Worm (Caenorhabditis elegans): ENCODE results near the gene ced-10.
A peak's percentile ranks its signal among the peaks of the same experiment; 100 is the strongest.

Gene ced-10

DNA sequence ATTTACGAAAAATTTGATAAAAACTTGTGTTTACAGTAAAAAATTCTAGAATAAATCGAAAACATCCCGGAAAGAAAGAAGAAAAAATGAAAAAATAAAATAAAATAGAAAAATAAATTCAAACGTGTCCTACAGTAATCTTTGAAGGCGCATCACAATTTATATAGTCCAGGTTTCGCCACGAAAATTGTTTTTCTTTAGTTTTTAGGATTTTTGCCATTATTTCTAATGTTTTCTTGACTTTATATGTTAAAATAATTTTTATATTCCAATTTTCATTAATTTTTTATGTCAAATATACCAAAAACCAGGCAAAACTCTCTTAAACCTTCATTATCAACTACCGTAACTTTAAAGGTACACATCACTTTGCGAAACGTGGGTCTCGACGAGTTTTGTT lies 8.3 kb upstream of the ced-10 start:
- no peak for TF ChIP-seq efl-3 (GFP tag; optimal IDR thresholded peaks at IDR 0.05)
- no peak for TF ChIP-seq hlh-4 (tag; optimal IDR thresholded peaks at IDR 0.05)
- TF ChIP-seq nhr-77 (tag; optimal IDR thresholded peaks at IDR 0.05) = no peak
- no peak for TF ChIP-seq fos-1 (tag; optimal IDR thresholded peaks at IDR 0.05)
- TF ChIP-seq lin-13 (GFP tag; optimal IDR thresholded peaks at IDR 0.05) = no peak

DNA sequence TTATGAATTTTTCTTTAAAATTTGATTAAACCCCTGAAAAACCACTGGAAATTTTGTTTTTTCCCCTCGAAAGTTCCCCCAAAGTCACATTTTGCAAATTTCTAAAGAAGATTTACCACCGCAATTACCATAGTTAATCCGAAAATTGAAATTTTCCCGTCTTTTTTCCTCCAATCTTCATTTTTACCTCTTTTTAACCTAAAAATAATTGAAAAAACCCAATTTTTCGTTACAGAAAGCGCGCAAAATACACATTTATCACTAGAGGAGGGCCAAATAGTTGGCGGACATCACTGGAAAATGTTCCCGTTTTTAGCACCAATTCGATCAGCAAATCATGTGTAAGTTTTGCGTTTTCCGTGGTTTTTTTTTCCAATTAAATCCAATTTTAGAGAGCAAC lies 7.3 kb upstream of the ced-10 start, which contains the start of gene unc-33:
TSS of gene unc-33 (plus strand) at position 301 of the 400 bp plus-strand sequence.
- TF ChIP-seq skn-1 (tag; optimal IDR thresholded peaks at IDR 0.05) = no peak
- no peak for TF ChIP-seq hlh-17 (GFP tag; optimal IDR thresholded peaks at IDR 0.05; ENCODE audit: borderline replicate concordance)
- no peak for TF ChIP-seq aly-2 (tag; optimal IDR thresholded peaks at IDR 0.05)
- no peak for TF ChIP-seq lin-15B (tag; optimal IDR thresholded peaks at IDR 0.05)
- no peak for TF ChIP-seq unc-98 (GFP tag; IDR thresholded peaks at IDR 0.05)
- TF ChIP-seq tbx-2 (tag; optimal IDR thresholded peaks at IDR 0.05) = no peak
- TF ChIP-seq nhr-84 (tag; optimal IDR thresholded peaks at IDR 0.05) = no peak
- TF ChIP-seq hlh-4 (tag; optimal IDR thresholded peaks at IDR 0.05) = no peak
- no peak for TF ChIP-seq fkh-8 (tag; optimal IDR thresholded peaks at IDR 0.05)
- TF ChIP-seq nhr-20 (tag; optimal IDR thresholded peaks at IDR 0.05) = no peak
- TF ChIP-seq elt-3 (tag; optimal IDR thresholded peaks at IDR 0.05) = no peak
- no peak for TF ChIP-seq egl-13 (tag; optimal IDR thresholded peaks at IDR 0.05)
- TF ChIP-seq nhr-28 (tag; optimal IDR thresholded peaks at IDR 0.05) = no peak
- no peak for TF ChIP-seq fkh-10 (GFP tag; optimal IDR thresholded peaks at IDR 0.05)
- TF ChIP-seq ceh-63 (GFP tag; optimal IDR thresholded peaks at IDR 0.05) = no peak

DNA sequence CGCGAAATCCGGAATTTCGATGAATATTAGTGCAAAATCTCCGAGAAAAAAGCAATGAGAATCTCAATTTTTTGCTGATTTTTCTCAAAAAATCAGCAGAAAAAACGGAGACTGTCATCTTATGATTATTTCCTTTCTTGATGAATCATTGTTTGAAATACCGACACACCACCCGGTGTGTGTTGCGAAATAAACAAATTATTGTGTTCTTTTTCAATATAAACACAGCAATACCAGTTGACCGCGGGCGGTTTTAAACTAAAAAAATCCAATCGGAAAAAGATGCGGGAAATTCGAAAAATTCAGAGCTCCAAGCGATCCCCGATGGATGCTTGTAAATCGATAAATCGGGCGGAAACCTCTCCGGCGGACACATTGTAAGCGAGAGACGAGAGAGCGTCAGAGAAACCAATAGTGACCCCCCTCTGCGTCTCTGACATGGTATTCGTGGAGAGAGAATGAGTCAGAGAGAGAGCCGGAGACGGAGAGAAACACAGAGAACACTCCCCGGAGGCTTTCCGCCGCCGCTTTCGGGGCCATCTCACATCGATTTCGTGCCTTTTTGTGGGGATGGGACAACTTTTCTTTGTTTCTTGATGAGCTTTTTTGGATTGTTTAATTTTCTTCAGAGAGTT lies 6.2 kb upstream of the ced-10 start:
- no peak for TF ChIP-seq sox-4 (tag; optimal IDR thresholded peaks at IDR 0.05)
- TF ChIP-seq lin-14 (GFP tag; optimal IDR thresholded peaks at IDR 0.05) = peak; percentile 87
- peak; percentile 37 for TF ChIP-seq fkh-8 (tag; optimal IDR thresholded peaks at IDR 0.05)
- no peak for TF ChIP-seq alr-1 (tag; optimal IDR thresholded peaks at IDR 0.05; ENCODE audit: borderline replicate concordance)
- no peak for TF ChIP-seq C34B4.2 (tag; optimal IDR thresholded peaks at IDR 0.05)
- no peak for TF ChIP-seq egl-27 (tag; optimal IDR thresholded peaks at IDR 0.05)
- TF ChIP-seq ceh-90 (tag; optimal IDR thresholded peaks at IDR 0.05) = no peak
- no peak for TF ChIP-seq mef-2 (tag; optimal IDR thresholded peaks at IDR 0.05)
- peak in 1 of 2 experiments; percentile 4 for TF ChIP-seq mdl-1 (tag; optimal IDR thresholded peaks at IDR 0.05)
- TF ChIP-seq dpl-1 (GFP tag; optimal IDR thresholded peaks at IDR 0.05) = peak; percentile 11 to 50 (median 32)
- TF ChIP-seq ztf-11 (tag; optimal IDR thresholded peaks at IDR 0.05) = no peak
- TF ChIP-seq nhr-19 (GFP tag; conservative IDR thresholded peaks at IDR 0.05) = peak; percentile 71
- peak; percentile 42 for TF ChIP-seq nhr-20 (tag; optimal IDR thresholded peaks at IDR 0.05)
- TF ChIP-seq ceh-63 (GFP tag; optimal IDR thresholded peaks at IDR 0.05) = no peak
- no peak for TF ChIP-seq hlh-4 (tag; optimal IDR thresholded peaks at IDR 0.05)
- peak; percentile 41 for TF ChIP-seq blmp-1 (tag; optimal IDR thresholded peaks at IDR 0.05)
- TF ChIP-seq unc-98 (GFP tag; IDR thresholded peaks at IDR 0.05) = no peak
- no peak for TF ChIP-seq Y116A8C.19 (tag; optimal IDR thresholded peaks at IDR 0.05; ENCODE audit: borderline replicate concordance)
- no peak for TF ChIP-seq nhr-85 (tag)
- no peak for TF ChIP-seq nhr-237 (tag; optimal IDR thresholded peaks at IDR 0.05)
- TF ChIP-seq hlh-17 (GFP tag; optimal IDR thresholded peaks at IDR 0.05; ENCODE audit: borderline replicate concordance) = no peak
- no peak for TF ChIP-seq nhr-90 (tag; optimal IDR thresholded peaks at IDR 0.05; ENCODE audit: poor library complexity)
- no peak for TF ChIP-seq lir-3 (tag; optimal IDR thresholded peaks at IDR 0.05; ENCODE audit: poor library complexity)
- no peak for TF ChIP-seq zag-1 (tag; optimal IDR thresholded peaks at IDR 0.05)
- TF ChIP-seq lin-35 (GFP tag; optimal IDR thresholded peaks at IDR 0.05) = peak; percentile 62 to 63
- TF ChIP-seq nhr-12 (tag; optimal IDR thresholded peaks at IDR 0.05) = no peak
- no peak for TF ChIP-seq snpc-4 (tag; optimal IDR thresholded peaks at IDR 0.05)
- TF ChIP-seq lin-13 (GFP tag; optimal IDR thresholded peaks at IDR 0.05) = peak; percentile 14
- peak; percentile 58 for TF ChIP-seq jun-1 (tag; optimal IDR thresholded peaks at IDR 0.05)
- TF ChIP-seq aha-1 (tag; optimal IDR thresholded peaks at IDR 0.05) = no peak
- TF ChIP-seq nhr-28 (tag; optimal IDR thresholded peaks at IDR 0.05) = no peak
- TF ChIP-seq ets-5 (GFP tag; IDR thresholded peaks at IDR 0.05) = no peak
- no peak for TF ChIP-seq aly-2 (tag; optimal IDR thresholded peaks at IDR 0.05)
- no peak for TF ChIP-seq unc-30 (tag; optimal IDR thresholded peaks at IDR 0.05)
- TF ChIP-seq zip-4 (GFP tag; optimal IDR thresholded peaks at IDR 0.05) = peak; percentile 50
- peak; percentile 28 for TF ChIP-seq xbp-1 (tag; optimal IDR thresholded peaks at IDR 0.05)
- TF ChIP-seq skn-1 (tag; optimal IDR thresholded peaks at IDR 0.05) = peak; percentile 90
- no peak for TF ChIP-seq nhr-11 (tag; optimal IDR thresholded peaks at IDR 0.05)
- peak; percentile 40 for TF ChIP-seq fos-1 (tag; optimal IDR thresholded peaks at IDR 0.05)
